Fruit fly (Drosophila melanogaster): ENCODE results near the gene Mlc1.
A peak's percentile ranks its signal among the peaks of the same experiment; 100 is the strongest.

Mlc1 gene

dm6 chr3R:27677174-27677726, 17.3 kb upstream of the Mlc1 start, which contains the start of gene Hsdl2:
Gene Hsdl2 (plus strand): TSS chr3R:27677522.
- peak; percentile 72 for TF ChIP-seq CG17801 (GFP tag; optimal IDR thresholded peaks at IDR 0.05; ENCODE audit: partially characterized antibody)

dm6 chr3R:27662857-27663256, 2.9 kb upstream of the Mlc1 start:
- TF ChIP-seq CG17801 (GFP tag; optimal IDR thresholded peaks at IDR 0.05; ENCODE audit: partially characterized antibody) = no peak

dm6 chr3R:27661971-27662489, 2.1 kb upstream of the Mlc1 start, which contains the start of gene unc80:
Gene unc80 (plus strand): TSS chr3R:27662439.
- no peak for TF ChIP-seq CG17801 (GFP tag; optimal IDR thresholded peaks at IDR 0.05; ENCODE audit: partially characterized antibody)

DNA sequence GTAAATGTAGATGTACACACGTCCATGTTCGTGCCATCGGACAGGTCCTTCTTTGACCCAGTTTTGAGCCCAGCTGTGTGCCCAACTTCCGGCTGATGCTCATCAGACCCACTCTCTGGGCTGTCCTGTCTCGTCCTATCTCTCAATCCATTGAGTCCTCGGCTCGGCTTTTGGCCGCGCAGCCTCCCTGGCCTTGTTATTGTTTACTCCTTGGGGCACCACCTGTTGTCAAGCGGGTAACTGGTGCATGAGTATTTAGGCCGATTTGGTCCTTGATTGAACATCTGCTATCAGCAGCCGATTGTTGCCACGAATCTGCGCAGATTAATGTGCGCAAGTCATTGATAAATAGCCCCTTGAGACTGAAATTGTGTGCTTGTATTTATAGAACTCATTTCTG, 1.4 kb upstream of the Mlc1 start:
- TF ChIP-seq CG17801 (GFP tag; optimal IDR thresholded peaks at IDR 0.05; ENCODE audit: partially characterized antibody) = no peak

- no peak for TF ChIP-seq CG17801 (GFP tag; optimal IDR thresholded peaks at IDR 0.05; ENCODE audit: partially characterized antibody)
These were observed 3.1 kb downstream of the Mlc1 start, which contains the start of gene tau for dm6 chr3R:27656686-27657535. Gene tau (minus strand): TSS chr3R:27656996.

DNA sequence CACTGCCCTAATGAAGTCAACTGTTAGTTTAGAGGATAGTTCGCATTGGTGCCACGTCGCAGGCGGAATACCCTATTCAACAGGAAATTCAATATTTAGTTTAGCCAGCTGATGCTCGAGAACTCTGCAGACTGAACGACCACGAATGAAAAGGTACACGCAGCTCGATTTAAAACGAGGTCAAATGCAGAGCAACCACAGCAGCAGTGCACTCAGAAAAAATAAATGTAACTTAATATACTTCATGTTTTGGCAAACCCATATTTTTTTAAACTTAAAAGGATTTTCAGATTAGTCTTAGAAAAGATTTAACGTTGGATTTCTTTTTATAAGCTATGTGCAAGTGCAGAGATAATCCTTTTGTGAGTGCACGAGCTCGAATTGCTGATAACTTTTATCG, 4.9 kb downstream of the Mlc1 start:
- TF ChIP-seq CG17801 (GFP tag; optimal IDR thresholded peaks at IDR 0.05; ENCODE audit: partially characterized antibody) = no peak

DNA sequence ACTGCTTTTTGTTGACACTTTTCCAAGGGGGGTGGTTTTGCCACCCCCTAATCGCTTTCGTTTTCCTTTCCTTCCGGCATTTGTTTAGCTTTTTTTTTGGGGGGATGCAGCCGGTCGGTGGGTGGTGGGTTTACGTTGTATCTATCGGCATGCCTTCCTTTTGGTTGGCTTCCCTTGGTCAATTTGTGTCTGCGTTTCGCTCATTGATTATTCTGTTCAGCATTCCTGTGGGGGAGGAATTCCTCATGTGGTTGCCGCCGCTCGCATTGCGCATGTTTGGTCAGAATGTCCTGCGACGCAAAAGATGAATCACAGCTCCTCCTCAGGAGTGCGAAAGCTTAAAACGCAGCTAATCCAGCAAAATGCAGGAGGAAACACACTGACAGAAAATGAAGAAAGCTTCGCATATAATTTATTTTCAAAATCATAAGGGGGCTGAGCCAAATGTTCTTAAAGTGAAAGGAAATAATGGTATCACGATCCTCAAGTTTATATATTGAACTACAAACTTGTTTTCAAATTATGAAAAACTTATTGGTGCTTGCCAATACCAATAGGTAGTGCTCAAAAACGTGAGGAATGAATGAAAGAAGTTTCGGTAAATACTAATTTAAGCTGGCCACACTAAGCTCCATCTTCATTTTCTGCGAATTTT, 7.7 kb downstream of the Mlc1 start, which contains the start of gene RpS10a:
RpS10a (plus strand) TSS at position 605 of the 655 bp plus-strand sequence.
- no peak for TF ChIP-seq CG17801 (GFP tag; optimal IDR thresholded peaks at IDR 0.05; ENCODE audit: partially characterized antibody)

DNA sequence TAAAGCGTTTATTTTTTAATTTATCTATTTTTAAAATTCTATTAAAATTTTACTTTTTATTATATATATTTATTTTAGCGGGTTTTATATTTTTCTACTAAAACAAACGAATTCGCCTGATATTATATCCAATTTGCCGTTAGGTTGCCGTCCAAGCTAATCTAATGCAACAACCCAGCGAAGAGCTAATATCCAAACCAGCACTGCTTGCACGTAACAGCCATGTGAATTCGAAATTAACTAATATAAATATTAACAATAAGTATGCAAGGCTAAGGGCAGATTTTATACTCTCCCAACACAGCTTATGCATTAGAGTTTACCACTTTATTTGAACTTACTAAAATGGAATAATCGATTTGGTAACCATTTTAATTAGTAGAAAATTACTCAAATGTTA, 8.3 kb downstream of the Mlc1 start:
- TF ChIP-seq CG17801 (GFP tag; optimal IDR thresholded peaks at IDR 0.05; ENCODE audit: partially characterized antibody) = no peak

dm6 chr3R:27647817-27648216, 12.2 kb downstream of the Mlc1 start:
- no peak for TF ChIP-seq CG17801 (GFP tag; optimal IDR thresholded peaks at IDR 0.05; ENCODE audit: partially characterized antibody)

DNA sequence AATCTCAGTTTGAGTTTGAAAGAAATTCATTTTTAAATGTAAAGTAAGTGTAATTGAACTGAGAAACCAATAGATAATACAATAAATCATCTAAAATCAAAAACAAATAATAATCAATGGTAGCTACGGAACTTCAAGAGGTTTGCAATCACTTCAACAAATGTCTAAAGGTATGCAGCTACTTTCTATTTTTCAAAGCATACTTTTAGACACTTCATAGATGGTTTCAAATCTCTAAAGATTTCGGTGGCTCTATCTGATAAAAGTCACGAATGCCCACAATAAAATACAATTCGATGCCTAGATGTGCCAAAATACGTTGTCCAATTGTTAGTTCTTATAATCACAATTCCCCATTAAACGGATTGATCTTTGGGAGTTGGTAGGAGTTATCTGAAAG, 16.9 kb downstream of the Mlc1 start:
- no peak for TF ChIP-seq CG17801 (GFP tag; optimal IDR thresholded peaks at IDR 0.05; ENCODE audit: partially characterized antibody)

dm6 chr3R:27637264-27637860, 22.6 kb downstream of the Mlc1 start:
- TF ChIP-seq CG17801 (GFP tag; optimal IDR thresholded peaks at IDR 0.05; ENCODE audit: partially characterized antibody) = no peak

DNA sequence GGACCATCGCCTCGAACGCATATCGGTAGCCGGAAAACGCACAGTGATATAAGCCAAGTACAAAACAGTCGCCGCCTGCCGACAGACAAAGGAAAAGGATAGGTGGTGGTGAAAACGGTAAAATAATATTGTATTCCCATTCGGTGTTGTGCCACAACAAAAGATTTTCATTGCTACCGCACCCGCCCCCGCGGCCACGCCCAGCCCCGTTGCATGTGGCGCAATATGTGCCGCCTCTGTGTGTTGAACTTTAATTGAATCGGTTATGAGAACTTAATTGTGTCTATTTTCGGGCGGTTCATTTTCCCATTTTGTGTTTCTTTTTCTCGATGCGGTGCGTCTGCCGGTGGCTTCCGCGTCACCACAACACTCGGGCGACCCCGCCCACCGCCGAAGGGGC, 23.3 kb downstream of the Mlc1 start:
- TF ChIP-seq CG17801 (GFP tag; optimal IDR thresholded peaks at IDR 0.05; ENCODE audit: partially characterized antibody) = no peak

DNA sequence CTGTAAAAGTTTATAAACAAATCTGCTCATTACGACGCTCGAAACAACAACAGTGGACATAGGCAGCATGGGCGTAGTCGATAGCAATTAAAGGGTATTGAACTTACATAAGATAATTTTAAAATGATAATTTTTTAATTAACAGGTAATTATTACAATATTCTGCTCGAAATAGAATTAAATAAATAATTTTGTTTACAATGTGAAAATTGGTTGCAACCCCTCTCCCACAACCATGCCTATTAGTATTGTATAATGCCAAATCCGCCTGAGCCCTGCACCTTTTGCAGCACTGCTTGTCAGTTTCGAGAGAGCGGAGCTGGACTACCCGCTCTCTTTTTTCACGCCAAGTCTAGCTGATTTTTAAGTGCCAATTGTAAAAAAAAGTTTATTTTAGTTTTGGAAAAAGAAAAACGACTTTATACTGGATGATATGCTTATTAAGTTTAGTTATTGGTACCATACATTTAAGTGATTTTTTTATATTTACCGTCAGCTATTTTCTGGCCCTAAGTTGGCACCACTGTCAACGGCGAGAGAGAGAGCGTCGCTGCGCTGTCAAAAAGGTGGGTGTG, 23.9 kb downstream of the Mlc1 start, which contains the start of the genes CG5611 and Mtl:
CG5611 (minus strand) TSS at position 51 of the 575 bp plus-strand sequence.
Mtl (plus strand) TSS at position 403 of the 575 bp plus-strand sequence.
- peak; percentile 100 for TF ChIP-seq CG17801 (GFP tag; optimal IDR thresholded peaks at IDR 0.05; ENCODE audit: partially characterized antibody)

DNA sequence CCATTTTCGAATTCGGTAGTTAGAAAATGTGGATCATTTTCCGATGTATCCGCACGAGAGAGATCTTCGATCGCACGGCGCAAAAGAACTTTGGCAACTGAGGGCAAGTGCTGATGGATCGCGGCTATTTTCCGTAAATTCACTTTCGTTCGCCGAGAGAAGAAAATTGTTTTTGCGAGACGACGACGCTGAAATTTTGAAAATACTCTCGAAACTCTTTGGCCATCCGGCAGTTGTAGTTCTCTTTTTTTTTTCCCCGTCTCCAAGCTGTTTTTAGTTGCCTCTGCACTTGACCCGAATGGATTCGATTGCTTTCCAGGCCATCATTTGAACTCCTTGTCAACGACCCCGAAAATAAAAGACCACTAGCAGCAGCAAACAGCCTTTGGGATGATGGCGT, 34.1 kb downstream of the Mlc1 start, which contains the start of gene CG5612:
CG5612 (minus strand) TSS at position 101 of the 400 bp plus-strand sequence.
- TF ChIP-seq CG17801 (GFP tag; optimal IDR thresholded peaks at IDR 0.05; ENCODE audit: partially characterized antibody) = no peak
